Worm (Caenorhabditis elegans) whole organism, L4 larva: ENCODE measurements around the gene F22E5.17.
A peak's percentile ranks its signal among the peaks of the same experiment; 100 is the strongest.
"Not testable (repeated sequence)": the region's sequence is repeated elsewhere in the genome, so short reads cannot be mapped to it uniquely, and the experiment has no call there.

Source experiments
- D1046.2 ChIP-seq: fragments of 200-800 bp; sonication (Bioruptor generic); IDR thresholded peaks from 2 replicates; pipeline ENCODE4 v1.3.6; 2022; ENCODE audit warnings: missing genetic modification characterization, missing compliant biosample characterization
- F26F4.8 ChIP-seq: fragments of 200-800 bp; sonication (Bioruptor generic); conservative IDR thresholded peaks from 2 replicates; pipeline ENCODE4 v1.3.6; 2022; ENCODE audit warnings: missing genetic modification characterization, missing compliant biosample characterization
- aha-1 ChIP-seq: fragments of 150-350 bp; peaks from one replicate; lab custom pipeline; 2014; ENCODE audit warnings: missing biosample characterization, missing genetic modification characterization
- attf-4 ChIP-seq: sonication (generic microtip); optimal IDR thresholded peaks from 3 replicates; lab custom pipeline; 2017; ENCODE audit warnings: missing biosample characterization, missing genetic modification characterization
- ceh-44 ChIP-seq: fragments of 200-800 bp; sonication (Bioruptor generic); IDR thresholded peaks from 2 replicates; pipeline ENCODE4 v1.3.6; 2022; ENCODE audit warnings: missing genetic modification reagents, missing genetic modification characterization, missing compliant biosample characterization
- ctbp-1 ChIP-seq: fragments of 200-800 bp; sonication (Bioruptor generic); IDR thresholded peaks from 2 replicates; pipeline ENCODE4 v1.3.6; 2022; ENCODE audit warnings: missing genetic modification reagents, missing genetic modification characterization, missing compliant biosample characterization
- daf-16 ChIP-seq, 3 experiments: sonication (generic microtip); optimal IDR thresholded peaks; 2 replicates each; lab custom pipeline; 2016 to 2017; ENCODE audit warnings: missing genetic modification characterization in 3 of 3, missing genetic modification reagents in 3 of 3, mild to moderate bottlenecking in 2 of 3, missing compliant biosample characterization in 2 of 3, missing biosample characterization in 1 of 3, moderate library complexity in 1 of 3
- fkh-10 ChIP-seq: fragments of 150-350 bp; optimal IDR thresholded peaks from 2 replicates; lab custom pipeline; 2014; ENCODE audit warnings: missing biosample characterization, missing genetic modification reagents, missing genetic modification characterization
- hlh-30 ChIP-seq: sonication (generic microtip); optimal IDR thresholded peaks from 2 replicates; lab custom pipeline; 2017; ENCODE audit warnings: antibody characterized with exemption, mild to moderate bottlenecking, missing genetic modification characterization, missing compliant biosample characterization; ENCODE audit not compliant: insufficient read depth
- hmg-1.1 ChIP-seq: fragments of 200-800 bp; sonication (Bioruptor generic); IDR thresholded peaks from 2 replicates; pipeline ENCODE4 v1.3.6; 2022; ENCODE audit warnings: missing genetic modification reagents, missing genetic modification characterization, missing compliant biosample characterization
- madf-9 ChIP-seq: fragments of 200-800 bp; sonication (Bioruptor generic); conservative IDR thresholded peaks from 2 replicates; pipeline ENCODE4 v1.3.6; 2022; ENCODE audit warnings: missing genetic modification reagents, missing genetic modification characterization, missing compliant biosample characterization
- nhr-11 ChIP-seq: fragments of 150-350 bp; optimal IDR thresholded peaks from 2 replicates; lab custom pipeline; 2014; ENCODE audit warnings: missing biosample characterization, missing genetic modification characterization
- nhr-25 ChIP-seq: sonication (generic microtip); optimal IDR thresholded peaks from 2 replicates; lab custom pipeline; 2017; ENCODE audit warnings: missing genetic modification characterization, mild to moderate bottlenecking, missing compliant biosample characterization, antibody characterized with exemption, moderate library complexity, borderline replicate concordance; ENCODE audit not compliant: insufficient read depth
- pha-4 ChIP-seq, 2 experiments: fragments of 150-350 bp in 1 of 2; fragments of 200-800 bp in 1 of 2; sonication (Bioruptor generic) in 1 of 2; IDR thresholded peaks in 1 of 2; optimal IDR thresholded peaks in 1 of 2; 2 replicates each; pipeline versions ENCODE4 v1.3.6 to Lab custom; 2014 to 2022; ENCODE audit warnings: missing genetic modification characterization in 2 of 2, missing genetic modification reagents in 2 of 2, missing biosample characterization in 1 of 2, missing compliant biosample characterization in 1 of 2
- php-3 ChIP-seq: fragments of 200-800 bp; sonication (Bioruptor generic); IDR thresholded peaks from 2 replicates; pipeline ENCODE4 v1.3.6; 2022; ENCODE audit warnings: missing genetic modification reagents, missing genetic modification characterization, missing compliant biosample characterization
- snpc-1.2 ChIP-seq: fragments of 200-800 bp; sonication (Bioruptor generic); IDR thresholded peaks from 2 replicates; pipeline ENCODE4 v1.3.6; 2022; ENCODE audit warnings: missing genetic modification reagents, missing genetic modification characterization, missing compliant biosample characterization
- spr-1 ChIP-seq: sonication (generic microtip); optimal IDR thresholded peaks from 2 replicates; lab custom pipeline; 2016; ENCODE audit warnings: mild to moderate bottlenecking, missing genetic modification characterization, missing compliant biosample characterization
- unc-62 ChIP-seq, 3 experiments: fragments of 150-350 bp in 1 of 3; sonication (generic microtip); optimal IDR thresholded peaks in 2 of 3; peaks in 1 of 3; 1 replicate in 1 of 3; 2 replicates in 2 of 3; lab custom pipeline; 2014 to 2017; ENCODE audit warnings: missing biosample characterization in 3 of 3, missing genetic modification characterization in 3 of 3, missing genetic modification reagents in 3 of 3, missing genotype in 1 of 3
- zip-11 ChIP-seq: fragments of 200-800 bp; sonication (Bioruptor generic); IDR thresholded peaks from 2 replicates; pipeline ENCODE4 v1.3.6; 2022; ENCODE audit warnings: missing genetic modification characterization, missing compliant biosample characterization

F22E5.17 gene

ce11 chrII:2684208-2684607, 6.4 kb downstream of the F22E5.17 start, which contains the start of gene ceh-87 (continued):
- TF ChIP-seq hlh-30 (tag; lab: Kevin White, UChicago): no peak

DNA sequence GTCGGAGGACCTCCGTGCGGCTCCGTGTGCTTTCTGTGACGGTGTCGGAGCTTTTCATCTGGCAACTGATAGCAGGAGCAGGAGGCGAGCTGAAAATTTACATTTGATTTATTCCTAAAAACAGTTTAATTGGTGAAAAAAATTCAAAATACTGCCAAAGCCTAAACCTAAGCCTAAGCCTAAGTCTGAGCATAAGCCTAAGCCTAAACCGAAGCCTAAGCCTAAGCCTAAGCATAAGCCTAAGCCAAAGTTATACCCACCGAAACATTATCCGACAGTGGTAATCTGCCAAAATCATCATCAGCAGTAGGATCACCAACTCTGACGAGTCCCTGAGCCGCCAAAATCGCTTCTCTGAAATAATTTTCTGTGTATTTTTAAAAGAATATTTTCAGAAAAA, 6.9 kb downstream of the F22E5.17 start:
- TF ChIP-seq aha-1 (peak; percentile 96), zip-11 (no peak)

ce11 chrII:2686985-2687675, 9.3 kb downstream of the F22E5.17 start, which contains the start of the genes sup-9 and nspf-1:
Gene sup-9, minus strand, starts transcription at chrII:2687027.
Gene nspf-1, plus strand, starts transcription at chrII:2687625.
- TF ChIP-seq D1046.2 (GFP tag; lab: Robert Waterston, UW) (no peak), daf-16 (GFP tag; optimal IDR thresholded peaks at IDR 0.05; lab: Kevin White, UChicago) (peak in 1 of 2 experiments; percentile 45), daf-16 (tag; optimal IDR thresholded peaks at IDR 0.05; lab: Kevin White, UChicago) (no peak), nhr-11 (peak; percentile 9), ctbp-1 (GFP tag; lab: Robert Waterston, UW) (0 out of 2 replicates have a peak, but pooled peaks have one; percentile 32)

- not testable (repeated sequence) for TF ChIP-seq attf-4 (tag; lab: Kevin White, UChicago); snpc-1.2; pha-4 (GFP tag; IDR thresholded peaks at IDR 0.05; lab: Robert Waterston, UW); pha-4 (tag; optimal IDR thresholded peaks at IDR 0.05; lab: Kevin White, UChicago)
Observed at ce11 chrII:2688616-2689015, 10.8 kb downstream of the F22E5.17 start, which contains the start of gene nspf-2. Gene nspf-2, plus strand, starts transcription at chrII:2688916.

DNA sequence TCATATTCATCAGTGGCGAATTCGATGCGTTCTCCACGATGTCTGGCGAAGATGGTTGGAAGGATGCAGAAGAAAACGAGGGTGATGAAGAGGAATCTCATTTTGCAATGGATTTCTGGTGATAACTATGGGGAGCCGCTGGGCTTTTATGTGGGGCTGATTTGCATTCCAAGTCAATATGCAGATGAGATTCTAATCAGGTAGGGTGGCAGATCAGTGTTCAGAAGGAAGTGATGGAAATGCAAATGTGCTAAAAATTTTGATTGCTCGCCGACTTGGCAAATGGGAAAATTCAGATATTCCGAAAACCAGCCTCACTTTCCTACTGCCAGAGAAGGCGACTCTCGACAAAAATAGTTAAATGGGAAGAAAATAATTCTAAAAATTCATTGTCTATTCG, 12.2 kb downstream of the F22E5.17 start, which contains the start of gene nspf-3:
Gene nspf-3, minus strand, starts transcription at position 101 of the 400 bp plus-strand sequence.
- TF ChIP-seq F26F4.8 (GFP tag; lab: Robert Waterston, UW) (no peak), ceh-44 (GFP tag; lab: Robert Waterston, UW) (no peak), unc-62 (GFP tag; optimal IDR thresholded peaks at IDR 0.05 in 1 of 2; lab: Kevin White, UChicago) (peak in 1 of 2 experiments; percentile 66), unc-62 (tag; optimal IDR thresholded peaks at IDR 0.05; lab: Kevin White, UChicago) (no peak)

DNA sequence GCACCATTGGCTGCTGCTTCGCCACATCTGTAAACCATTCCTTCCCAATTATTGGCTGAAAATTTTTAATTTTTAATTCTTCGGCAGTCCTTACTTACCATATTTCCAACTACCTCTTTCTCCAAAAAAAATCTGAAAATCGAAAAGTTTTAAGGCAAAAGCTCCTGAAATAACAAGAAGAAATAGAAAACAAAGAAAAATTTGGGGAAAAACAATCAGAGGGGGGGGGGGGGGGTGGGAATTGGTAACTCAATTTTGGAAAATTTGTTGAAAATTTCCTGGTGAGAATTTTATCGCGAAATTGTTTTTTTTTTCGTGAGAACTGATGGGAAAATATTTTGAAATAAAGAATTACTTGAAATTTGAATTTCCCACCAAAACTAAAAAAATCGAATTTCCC, 14.6 kb downstream of the F22E5.17 start, which contains the start of gene set-11:
Gene set-11, minus strand, starts transcription at position 101 of the 400 bp plus-strand sequence.
- TF ChIP-seq nhr-25 (tag; lab: Kevin White, UChicago): no peak

- TF ChIP-seq madf-9 (GFP tag; lab: Robert Waterston, UW) (no peak), php-3 (GFP tag; lab: Robert Waterston, UW) (no peak), hmg-1.1 (no peak), fkh-10 (peak; percentile 40)
Observed at ce11 chrII:2695079-2695478, 17.2 kb downstream of the F22E5.17 start.

DNA sequence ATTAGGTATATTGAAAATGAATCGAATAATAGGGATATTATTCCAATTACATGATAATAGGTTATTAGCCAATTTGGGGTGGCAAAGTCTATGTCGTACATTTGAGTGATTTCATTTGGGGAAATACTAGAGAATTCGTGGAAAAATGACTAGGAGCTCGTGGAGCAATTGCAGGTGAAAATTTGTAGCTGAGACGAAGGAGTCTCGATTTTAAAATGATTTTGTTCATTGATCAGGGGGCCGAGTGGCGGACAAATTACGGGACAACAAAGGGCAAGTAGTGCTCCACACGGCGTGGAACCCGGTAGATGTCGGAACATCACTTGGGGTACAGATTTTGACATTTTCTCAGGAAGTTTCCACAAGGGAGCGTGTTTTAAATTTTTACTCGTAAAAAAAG, 20.5 kb downstream of the F22E5.17 start, which contains the start of gene sri-62:
Gene sri-62, minus strand, starts transcription at position 101 of the 400 bp plus-strand sequence.
- no peak for TF ChIP-seq spr-1

DNA sequence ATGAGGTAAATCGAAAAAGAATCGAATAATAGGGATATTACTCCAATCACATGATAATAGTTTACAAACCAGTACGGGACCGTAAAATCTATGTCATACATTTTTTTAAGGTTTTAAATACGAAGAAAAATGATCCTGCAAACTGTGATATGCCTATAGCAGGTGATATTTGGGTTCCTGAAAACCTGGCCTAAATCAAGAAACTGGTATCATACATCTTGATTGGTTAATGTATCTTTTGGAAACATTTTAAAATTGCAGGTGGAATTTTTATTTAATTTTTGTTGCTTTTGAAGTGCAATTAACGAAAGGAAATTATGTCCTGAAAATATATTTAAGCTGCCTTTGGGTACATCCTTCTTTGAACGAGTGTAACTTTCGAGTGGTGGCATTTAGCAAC, 22.4 kb downstream of the F22E5.17 start, which contains the start of gene sri-61:
Gene sri-61, minus strand, starts transcription at position 101 of the 400 bp plus-strand sequence.
- no peak for TF ChIP-seq zip-11
- peak in 1 of 2 experiments; percentile 25 for TF ChIP-seq unc-62 (GFP tag; optimal IDR thresholded peaks at IDR 0.05 in 1 of 2; lab: Kevin White, UChicago)
- TF ChIP-seq unc-62 (tag; optimal IDR thresholded peaks at IDR 0.05; lab: Kevin White, UChicago): no peak
